Worm (Caenorhabditis elegans) whole organism, midembryonic: ENCODE data around the gene Y38F1A.4.

Experiments
- T22C8.4 ChIP-seq: fragments of 200-800 bp; sonication (Bioruptor generic); IDR thresholded peaks from 2 replicates; pipeline ENCODE4 v1.3.6; 2022; ENCODE audit warnings: missing genetic modification characterization, missing compliant biosample characterization
- cog-1 ChIP-seq: sonication (generic microtip); optimal IDR thresholded peaks from 2 replicates; lab custom pipeline; 2016; ENCODE audit warnings: missing genetic modification characterization, missing compliant biosample characterization
- flt-1 ChIP-seq: fragments of 200-800 bp; sonication (Bioruptor generic); IDR thresholded peaks from 2 replicates; pipeline ENCODE4 v1.3.6; 2022; ENCODE audit warnings: missing genetic modification characterization, missing compliant biosample characterization
- klf-2 ChIP-seq: fragments of 200-800 bp; sonication (Bioruptor generic); conservative IDR thresholded peaks from 2 replicates; pipeline ENCODE4 v1.3.6; 2022; ENCODE audit warnings: missing genetic modification reagents, missing genetic modification characterization, missing compliant biosample characterization
- med-1 ChIP-seq: sonication (generic microtip); optimal IDR thresholded peaks from 2 replicates; lab custom pipeline; 2017; ENCODE audit warnings: missing genetic modification characterization, mild to moderate bottlenecking, missing compliant biosample characterization, antibody characterized with exemption, missing genetic modification reagents; ENCODE audit not compliant: insufficient read depth
- ref-1 ChIP-seq: fragments of 200-800 bp; sonication (Bioruptor generic); conservative IDR thresholded peaks from 2 replicates; pipeline ENCODE4 v1.3.6; 2022; ENCODE audit warnings: missing genetic modification reagents, missing genetic modification characterization, missing compliant biosample characterization
- tab-1 ChIP-seq: fragments of 200-800 bp; sonication (Bioruptor generic); IDR thresholded peaks from 2 replicates; pipeline ENCODE4 v1.3.6; 2022; ENCODE audit warnings: missing genetic modification characterization, missing compliant biosample characterization
- ztf-23 ChIP-seq: fragments of 200-800 bp; sonication (Bioruptor generic); IDR thresholded peaks from 2 replicates; pipeline ENCODE4 v1.3.6; 2022; ENCODE audit warnings: missing genetic modification reagents, missing genetic modification characterization, missing compliant biosample characterization
- ztf-29 ChIP-seq: fragments of 200-800 bp; sonication (Bioruptor generic); IDR thresholded peaks from 2 replicates; pipeline ENCODE4 v1.3.6; 2022; ENCODE audit warnings: missing genetic modification reagents, missing genetic modification characterization, missing compliant biosample characterization

The Y38F1A.4 gene

DNA sequence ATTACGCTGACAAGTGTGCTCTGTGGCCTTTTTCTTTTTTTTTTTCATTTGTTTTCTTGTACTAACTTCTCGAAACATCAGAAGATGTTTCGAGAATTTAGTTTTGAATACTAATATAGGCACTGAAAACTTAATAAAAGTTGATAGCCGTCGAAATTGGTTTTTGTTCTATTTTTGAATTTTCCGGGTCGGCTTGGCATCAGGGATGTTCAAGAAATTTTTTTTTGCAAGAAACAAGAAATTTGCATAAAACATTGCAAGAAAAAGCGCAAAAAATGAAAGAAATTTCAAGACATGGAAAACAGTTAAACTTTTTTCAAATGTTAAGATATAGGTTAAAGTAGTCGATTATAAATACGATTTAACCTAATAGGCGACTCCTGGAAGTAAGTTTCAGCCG is 46.3 kb downstream of the Y38F1A.4 start:
- no peak for TF ChIP-seq med-1 (GFP tag; lab: Kevin White, UChicago)
- TF ChIP-seq cog-1 (tag; lab: Kevin White, UChicago) = no peak
- no peak for TF ChIP-seq tab-1 (GFP tag; lab: Robert Waterston, UW)
- TF ChIP-seq ztf-29 (GFP tag; lab: Robert Waterston, UW) = no peak
- no peak for TF ChIP-seq flt-1 (GFP tag; lab: Robert Waterston, UW)
- no peak for TF ChIP-seq ref-1 (GFP tag; lab: Robert Waterston, UW)
- no peak for TF ChIP-seq T22C8.4
- no peak for TF ChIP-seq klf-2
- no peak for TF ChIP-seq ztf-23 (GFP tag; lab: Robert Waterston, UW)

DNA sequence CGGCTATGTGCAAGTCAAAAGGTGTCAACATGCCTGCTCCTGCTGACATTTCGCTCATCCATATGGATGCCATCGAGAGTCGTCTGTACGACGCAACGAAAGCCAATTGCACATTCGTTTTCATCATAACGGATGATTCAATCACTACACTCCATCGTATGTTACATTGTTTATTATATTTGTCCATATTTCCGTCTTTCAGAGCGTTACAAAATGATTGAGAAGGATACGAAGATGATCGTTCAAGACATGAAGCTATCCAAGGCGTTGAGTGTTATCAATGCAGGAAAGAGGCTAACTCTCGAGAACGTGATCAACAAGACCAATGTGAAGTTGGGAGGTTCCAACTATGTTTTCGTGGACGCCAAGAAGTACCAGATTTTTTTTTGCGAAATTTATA is 48.0 kb downstream of the Y38F1A.4 start:
- no peak for TF ChIP-seq flt-1 (GFP tag; lab: Robert Waterston, UW)
- no peak for TF ChIP-seq tab-1 (GFP tag; lab: Robert Waterston, UW)
- TF ChIP-seq ztf-29 (GFP tag; lab: Robert Waterston, UW) = no peak
- TF ChIP-seq med-1 (GFP tag; lab: Kevin White, UChicago) = no peak
- TF ChIP-seq T22C8.4 = no peak
- TF ChIP-seq ref-1 (GFP tag; lab: Robert Waterston, UW) = no peak
- no peak for TF ChIP-seq klf-2
- no peak for TF ChIP-seq cog-1 (tag; lab: Kevin White, UChicago)
- TF ChIP-seq ztf-23 (GFP tag; lab: Robert Waterston, UW) = no peak

DNA sequence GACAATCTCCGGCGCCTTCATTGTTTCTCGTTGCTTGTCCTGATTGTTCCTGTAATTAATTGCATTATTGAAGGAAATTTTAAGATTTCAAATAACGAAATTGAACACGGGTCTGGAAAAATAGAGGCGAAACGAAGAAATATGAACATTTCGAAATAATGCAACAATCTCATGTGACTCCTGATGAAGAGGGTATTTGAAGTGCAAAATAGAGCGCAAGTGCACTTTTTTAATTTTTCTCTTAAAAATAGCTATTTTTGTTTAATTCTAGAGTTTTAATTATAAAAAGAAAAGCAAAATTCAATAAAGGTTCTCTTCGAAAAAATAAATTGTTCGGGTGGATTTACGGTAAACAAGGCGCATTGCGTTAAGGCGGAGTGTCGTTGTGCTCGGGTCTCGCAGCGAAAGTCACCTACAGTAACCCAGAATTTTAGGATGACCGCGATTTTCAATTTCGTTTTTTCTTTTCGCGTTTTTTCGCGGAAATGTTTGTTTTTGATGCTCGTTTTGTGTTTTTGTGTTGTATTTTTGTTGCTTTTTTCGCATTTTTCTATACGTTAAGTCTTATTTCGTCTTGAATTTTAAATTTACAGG is 50.5 kb downstream of the Y38F1A.4 start, which contains the start of the genes F58G1.2 and wago-4:
Gene F58G1.2, minus strand, starts transcription at position 51 of the 594 bp plus-strand sequence.
Gene wago-4, plus strand, starts transcription at position 592 of the 594 bp plus-strand sequence.
- TF ChIP-seq ztf-29 (GFP tag; lab: Robert Waterston, UW) (no peak), T22C8.4 (no peak), ref-1 (GFP tag; lab: Robert Waterston, UW) (no peak), flt-1 (GFP tag; lab: Robert Waterston, UW) (no peak), tab-1 (GFP tag; lab: Robert Waterston, UW) (no peak), cog-1 (tag; lab: Kevin White, UChicago) (no peak), med-1 (GFP tag; lab: Kevin White, UChicago) (no peak), klf-2 (no peak), ztf-23 (GFP tag; lab: Robert Waterston, UW) (no peak)
